Fruit fly (Drosophila melanogaster): Measurements from ENCODE around the gene CG14022.

Gene CG14022

DNA sequence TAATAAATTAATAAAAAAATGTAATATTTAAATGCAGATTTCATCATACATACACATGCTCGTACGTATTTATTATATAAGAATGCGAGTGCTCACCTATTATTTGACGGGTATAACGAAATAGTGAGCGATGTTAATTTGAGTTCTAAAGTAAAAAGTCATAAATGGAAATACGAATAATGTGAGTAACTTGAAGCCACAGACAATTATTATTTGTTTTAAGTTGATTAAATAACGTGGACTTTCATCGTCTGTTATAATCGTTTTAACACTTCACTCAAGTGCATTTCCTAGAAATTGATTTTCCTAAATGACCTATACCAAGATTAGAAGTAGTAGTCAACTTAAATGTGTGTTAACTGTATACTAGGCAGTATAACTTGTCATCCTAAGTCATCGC lies 26.4 kb downstream of the CG14022 start:
- TF ChIP-seq noc (tag; optimal IDR thresholded peaks at IDR 0.05) = no peak

DNA sequence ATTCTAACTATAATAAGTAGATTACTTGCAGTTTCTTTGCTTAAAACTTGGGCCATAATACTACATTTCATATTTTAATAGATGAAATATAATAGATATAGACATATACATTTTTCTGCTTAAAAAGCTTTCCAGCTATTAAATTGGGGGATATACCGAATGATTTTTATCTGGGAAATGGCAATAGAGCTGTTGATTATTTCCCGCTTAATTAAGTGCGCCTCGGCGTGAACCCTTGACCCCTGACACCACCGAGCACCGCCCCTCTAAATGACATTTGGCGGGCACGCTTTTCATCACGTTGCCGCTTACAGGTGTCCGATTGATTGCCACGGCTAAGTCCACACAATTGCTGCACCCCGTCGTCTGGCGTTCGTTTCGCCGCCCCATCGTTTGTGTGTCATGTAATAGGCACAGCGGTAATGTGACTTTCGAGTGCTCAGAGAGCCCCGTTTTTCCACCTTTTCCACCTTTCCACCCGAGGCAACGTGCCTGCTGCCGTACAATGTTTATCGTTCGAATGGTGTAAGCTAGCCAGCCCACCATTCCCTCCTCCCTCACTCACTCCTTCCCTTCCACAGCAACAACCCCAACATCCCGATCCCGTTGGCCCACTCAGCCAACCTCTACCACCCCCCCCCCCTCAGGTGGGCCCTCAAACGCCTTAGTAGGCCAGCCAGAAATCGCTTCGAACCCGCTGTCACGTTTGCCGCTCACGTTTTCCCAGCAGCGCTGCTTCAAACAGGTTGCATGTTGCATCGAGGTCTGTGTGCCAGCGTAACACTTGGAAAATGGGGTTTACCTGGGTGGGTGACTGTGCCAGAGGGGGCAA lies 27.7 kb downstream of the CG14022 start:
- TF ChIP-seq noc (tag; optimal IDR thresholded peaks at IDR 0.05) = no peak

DNA sequence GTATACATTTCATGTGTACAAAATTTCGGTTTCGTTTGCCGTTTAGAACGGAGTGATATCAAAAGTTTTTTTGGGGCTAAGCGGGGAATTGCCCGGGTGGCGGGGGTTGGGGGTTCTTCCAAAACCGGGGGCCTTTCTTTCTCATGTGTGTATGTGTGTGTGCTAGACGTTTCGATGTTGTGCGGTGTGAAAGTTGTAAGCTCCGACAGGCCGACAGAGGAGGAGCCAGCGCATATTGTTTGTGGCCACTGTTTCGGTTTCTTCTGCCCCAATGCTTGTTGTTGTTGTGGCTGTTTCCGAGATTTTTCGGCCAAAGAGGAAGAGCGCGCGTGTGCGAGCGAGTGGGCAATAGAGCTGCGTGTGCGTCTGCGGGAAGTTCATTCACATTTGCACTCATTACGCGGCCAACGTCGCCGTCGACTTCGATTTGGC lies 28.4 kb downstream of the CG14022 start:
- no peak for TF ChIP-seq noc (tag; optimal IDR thresholded peaks at IDR 0.05)

DNA sequence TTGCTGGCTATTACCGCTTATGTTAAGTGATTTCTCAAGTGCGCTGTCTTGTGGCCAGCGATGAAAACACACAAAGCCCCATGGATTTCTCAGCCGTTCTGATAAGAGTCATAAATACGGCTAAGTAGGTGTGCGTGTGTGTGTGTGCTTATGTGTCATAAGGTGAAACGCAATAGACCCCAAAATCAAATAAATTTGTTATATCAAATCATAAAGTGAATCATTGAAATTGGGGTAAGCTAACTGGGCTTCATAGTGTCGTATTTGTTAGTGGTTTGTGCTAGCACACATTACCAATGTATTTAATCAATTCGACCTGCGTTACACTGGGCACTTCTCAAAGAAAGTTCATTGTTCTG lies 29.1 kb downstream of the CG14022 start:
- TF ChIP-seq noc (tag; optimal IDR thresholded peaks at IDR 0.05) = no peak

DNA sequence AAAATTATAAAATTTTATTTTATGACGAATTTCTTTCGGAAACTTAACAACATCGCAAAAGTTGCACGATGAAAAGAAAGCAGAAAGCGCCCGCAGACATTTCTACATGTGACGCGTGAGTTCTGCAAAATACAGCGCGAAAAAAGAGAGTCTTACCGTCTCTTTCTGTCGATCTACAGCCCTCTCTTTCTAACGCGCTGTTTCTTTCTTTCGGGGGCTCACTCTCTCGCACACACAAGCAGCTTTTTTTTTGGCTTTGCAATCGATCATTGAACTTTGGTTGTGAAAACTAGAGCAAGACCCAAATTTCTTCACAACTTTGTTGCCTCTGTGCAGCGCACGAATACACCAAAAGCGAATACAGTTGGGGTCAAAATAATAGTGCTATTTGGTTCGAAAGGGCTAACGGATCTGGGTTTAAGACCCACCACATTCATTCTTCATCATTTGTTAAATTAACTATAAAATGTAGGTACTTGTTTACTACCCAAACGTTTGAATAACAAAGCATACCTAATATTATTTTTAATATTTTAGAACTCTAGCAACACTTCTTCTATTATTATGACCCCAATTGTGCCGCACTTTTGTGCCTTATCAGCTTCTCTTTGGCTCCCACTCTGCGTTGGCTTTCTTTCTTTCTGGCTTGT lies 29.6 kb downstream of the CG14022 start:
- peak; percentile 95 for TF ChIP-seq noc (tag; optimal IDR thresholded peaks at IDR 0.05)

DNA sequence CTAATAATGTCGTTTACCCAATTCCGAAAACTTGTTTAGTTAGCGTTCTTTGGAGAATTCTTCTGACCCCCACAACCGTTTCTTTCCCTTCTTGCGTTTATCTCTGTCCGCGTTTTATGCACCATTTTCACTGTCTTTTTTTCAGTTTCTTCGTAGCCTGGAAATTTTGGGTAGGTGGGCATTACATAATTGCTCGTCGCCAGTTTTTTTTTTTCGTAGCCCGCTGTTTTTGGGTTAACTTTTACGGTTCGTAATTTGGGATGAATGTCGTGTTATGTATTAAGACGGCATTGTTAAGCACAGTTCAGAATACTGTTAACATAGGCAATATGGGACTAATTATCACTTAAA lies 30.7 kb downstream of the CG14022 start:
- no peak for TF ChIP-seq noc (tag; optimal IDR thresholded peaks at IDR 0.05)

DNA sequence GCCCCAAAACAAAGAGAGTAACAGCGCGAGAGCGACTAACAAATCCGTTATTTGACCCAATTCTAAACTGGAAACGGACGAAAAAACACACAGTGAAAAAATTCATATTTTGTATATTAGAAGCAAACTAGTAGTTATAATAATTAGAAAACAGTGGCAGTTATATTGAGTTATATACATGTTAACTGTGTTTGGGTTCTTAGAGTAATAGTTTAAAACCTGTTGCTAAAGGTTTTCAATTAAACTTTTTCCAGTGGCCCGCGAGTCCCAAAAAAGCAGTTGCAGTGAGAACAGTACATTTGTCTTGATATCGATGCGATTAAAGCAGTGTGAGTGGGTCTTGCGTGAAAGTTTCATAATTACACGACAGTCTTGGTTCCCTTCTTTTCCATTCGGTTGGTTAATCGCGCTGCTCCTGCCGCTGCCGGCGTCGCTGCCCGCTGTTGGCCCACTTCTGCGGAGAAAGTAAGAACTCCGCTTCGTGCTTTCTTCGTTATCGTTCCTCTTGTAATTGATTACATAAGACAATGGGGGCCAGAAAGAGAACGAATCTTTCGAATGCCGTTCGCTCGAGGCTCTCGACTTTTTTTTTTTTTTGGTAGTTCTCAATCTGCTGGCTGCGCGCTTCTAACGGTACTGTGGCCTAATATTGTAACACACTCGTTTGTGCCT lies 31.3 kb downstream of the CG14022 start:
- TF ChIP-seq noc (tag; optimal IDR thresholded peaks at IDR 0.05) = no peak

DNA sequence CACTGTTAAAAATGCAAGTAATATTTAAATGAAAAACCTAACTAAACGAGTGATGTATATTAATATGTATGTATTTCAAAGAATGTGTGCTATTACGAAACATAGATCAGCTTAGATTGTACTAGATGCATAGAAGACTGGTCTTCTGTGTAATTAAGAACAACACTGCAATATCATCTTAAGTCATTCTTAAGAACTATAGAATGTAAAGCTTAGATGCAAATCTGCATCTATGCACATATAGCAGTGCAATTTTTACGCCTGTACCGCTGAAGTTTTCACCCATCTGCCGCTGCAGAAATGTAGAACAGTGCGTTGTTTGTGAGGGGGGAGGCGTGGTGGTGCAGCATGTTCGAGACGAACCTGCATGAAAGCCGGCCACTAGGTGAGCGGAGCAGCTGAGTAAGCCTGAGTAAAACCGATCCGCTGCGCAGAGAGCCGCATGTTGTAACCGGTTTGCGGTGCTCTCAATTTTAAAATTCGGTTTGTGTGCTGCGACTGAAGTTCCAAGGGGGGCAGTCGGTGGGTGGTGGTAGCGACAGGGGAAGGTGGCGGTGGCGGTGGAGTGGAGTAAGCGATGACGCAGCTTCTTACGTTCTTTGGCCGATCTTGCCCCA lies 31.9 kb downstream of the CG14022 start:
- no peak for TF ChIP-seq noc (tag; optimal IDR thresholded peaks at IDR 0.05)

DNA sequence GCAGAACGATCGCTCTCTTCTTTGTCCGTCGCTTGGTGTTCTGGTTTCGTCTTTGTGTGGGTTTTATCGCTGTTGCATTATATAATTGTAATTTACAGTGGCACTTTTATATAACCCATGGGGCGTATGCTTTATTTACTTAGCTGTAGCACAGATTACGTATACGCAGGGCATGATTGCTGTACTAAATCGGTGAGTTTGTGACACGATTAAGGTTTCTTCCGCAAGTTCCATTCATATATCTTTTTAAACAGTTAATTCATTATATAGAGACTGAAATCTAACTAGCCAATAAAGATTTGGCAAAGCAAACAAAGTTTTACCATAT lies 33.5 kb downstream of the CG14022 start:
- no peak for TF ChIP-seq noc (tag; optimal IDR thresholded peaks at IDR 0.05)

DNA sequence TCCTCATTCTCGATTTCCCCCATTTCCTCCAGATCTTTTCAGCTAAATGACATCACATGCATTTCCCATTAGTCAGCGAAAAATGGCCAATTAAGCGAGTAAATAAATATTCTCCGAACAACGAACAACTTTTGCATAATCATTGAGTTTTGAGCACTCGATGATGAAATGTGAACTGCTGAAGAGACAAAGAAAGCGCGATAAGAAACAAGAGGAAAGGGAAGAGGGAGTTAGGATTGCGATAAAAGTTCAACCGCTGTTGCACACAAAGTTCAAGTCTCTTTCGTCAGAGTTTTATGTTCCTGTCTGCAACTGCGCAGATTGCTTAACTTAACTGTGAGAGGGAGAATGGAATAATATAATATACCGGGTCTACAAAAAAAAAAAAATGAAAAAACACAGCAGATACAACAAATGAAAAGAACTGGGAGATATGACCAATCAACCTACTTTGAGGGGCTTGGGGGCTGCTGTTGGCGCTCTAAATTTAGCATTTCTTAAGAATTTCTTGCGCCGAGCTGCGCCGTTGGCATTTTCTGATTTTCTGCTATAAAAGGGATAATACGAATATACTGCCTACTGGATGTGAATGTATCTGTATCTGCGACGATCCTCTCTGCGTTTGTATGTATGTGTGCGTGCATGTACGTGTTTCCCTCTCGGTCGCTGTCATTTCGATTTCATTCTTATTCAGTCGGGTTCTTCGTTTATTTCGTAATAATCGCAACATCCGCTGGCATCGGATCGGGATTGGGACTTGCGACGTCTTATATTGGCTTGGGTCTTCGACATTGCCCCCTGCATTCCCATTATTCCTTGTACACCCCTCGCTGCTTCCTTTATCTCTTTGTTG lies 34.1 kb downstream of the CG14022 start:
- no peak for TF ChIP-seq noc (tag; optimal IDR thresholded peaks at IDR 0.05)

DNA sequence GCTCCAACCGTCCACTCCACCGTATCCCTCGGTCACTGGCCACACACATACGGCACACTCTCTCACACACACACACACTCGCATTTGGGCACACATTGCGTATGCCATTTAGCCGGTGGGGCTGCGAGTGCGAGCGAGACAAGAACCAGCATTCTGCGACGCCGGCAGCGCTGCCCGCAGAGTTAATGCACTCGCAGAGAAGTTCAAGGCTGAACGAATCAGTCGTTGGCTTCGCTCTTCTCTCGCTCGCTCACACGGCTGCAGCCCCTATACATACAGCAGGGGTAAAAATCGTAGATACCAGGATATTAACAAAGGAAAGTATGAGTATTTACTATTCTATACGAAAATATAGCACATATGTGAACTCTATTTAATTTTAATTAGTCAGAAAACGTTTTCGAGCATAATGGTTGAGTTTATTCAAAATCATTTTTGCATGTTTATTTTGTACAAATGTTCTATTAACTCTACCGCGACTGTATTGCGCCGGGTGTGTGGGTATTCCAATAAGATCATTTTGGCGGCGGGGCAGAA lies 35.6 kb downstream of the CG14022 start:
- peak; percentile 44 for TF ChIP-seq noc (tag; optimal IDR thresholded peaks at IDR 0.05)

DNA sequence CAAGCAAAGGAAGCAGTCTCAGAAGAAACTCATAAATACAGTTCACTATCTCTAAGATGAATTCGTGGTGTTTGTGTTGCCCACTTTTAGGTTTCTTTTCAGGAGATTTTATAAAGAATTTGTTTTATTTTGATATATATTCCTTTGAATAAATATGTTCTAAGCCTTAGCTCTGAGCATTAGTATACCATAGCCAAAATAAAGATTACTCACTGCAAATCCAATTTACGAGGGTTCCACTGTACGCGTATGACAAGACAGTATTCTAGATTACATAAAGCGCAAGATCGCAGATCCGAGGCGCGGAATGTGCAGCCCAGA lies 36.1 kb downstream of the CG14022 start:
- TF ChIP-seq noc (tag; optimal IDR thresholded peaks at IDR 0.05) = no peak

DNA sequence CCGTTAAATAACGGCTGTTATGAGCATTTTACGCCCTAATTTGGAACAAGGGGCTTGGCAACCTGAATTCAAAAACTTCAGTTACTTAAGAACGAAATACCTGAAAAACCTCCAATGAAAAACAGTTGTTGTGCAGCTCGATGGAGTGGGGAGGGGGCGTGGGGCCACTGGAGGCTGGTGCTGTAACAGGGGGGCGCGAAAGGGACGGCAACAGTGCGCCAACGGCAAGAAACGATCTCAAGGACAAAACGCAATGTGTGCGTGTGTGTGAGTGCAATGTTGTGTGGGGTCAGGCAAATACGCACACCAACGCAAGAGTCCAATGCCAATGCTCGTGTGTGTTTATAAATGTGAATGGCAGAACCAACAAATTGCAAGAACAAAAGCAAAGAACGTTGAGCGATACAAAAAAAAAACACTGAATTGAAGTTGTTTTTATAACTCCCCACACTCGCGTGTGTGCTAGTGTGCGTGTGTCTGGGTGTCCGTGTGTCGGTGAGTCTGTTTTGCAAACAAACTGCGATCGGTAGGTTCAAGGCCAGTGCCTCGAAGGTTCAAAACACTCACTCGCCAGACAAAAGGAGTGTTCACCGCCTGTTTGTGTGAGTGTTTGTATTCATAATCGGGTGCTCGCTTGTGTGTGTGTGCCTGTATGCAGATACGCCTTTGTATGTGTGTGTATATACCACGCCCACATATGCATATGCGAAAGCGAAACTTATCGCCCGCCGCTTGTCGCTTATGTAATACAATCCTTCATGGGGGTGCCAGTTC lies 36.6 kb downstream of the CG14022 start:
- TF ChIP-seq noc (tag; optimal IDR thresholded peaks at IDR 0.05) = no peak

DNA sequence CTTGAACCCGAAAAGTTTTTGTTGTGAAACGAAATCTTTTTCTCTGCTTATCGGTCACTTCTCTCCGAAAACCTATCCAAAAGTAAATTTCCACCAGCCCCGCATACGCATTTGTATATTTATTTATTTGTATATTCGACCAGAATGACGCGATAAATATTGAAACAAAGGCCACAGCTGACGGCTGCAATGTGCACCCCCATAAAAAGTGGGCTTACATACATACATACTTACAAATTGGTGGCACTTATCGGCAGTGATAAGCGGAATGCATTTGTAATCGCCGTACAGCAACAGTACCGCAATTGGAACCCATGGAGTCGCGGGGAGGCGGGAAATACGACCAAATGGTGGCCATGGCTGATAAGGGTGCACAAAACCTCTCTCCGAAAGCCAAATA lies 37.5 kb downstream of the CG14022 start:
- no peak for TF ChIP-seq noc (tag; optimal IDR thresholded peaks at IDR 0.05)

DNA sequence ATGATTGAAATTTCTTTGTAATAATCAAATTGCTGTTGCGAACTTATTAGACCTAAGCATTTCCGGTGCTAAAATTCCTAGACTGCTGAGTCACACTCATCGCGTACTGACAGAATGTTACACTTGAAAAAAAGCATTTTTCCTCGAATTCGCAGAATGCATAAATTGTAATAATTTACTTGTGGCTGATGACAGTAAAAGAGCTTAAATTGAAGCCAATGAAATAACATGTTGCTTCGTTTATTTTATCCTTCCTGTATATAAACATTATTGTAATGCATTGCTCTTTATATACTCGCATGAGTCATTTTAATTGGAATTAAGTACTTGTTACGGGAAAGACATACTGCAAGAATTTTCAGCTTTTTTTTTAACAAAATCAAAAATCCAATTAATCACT lies 38.1 kb downstream of the CG14022 start:
- no peak for TF ChIP-seq noc (tag; optimal IDR thresholded peaks at IDR 0.05)
